Fruit fly (Drosophila melanogaster) whole organism, embryonic: Measurements from ENCODE around the gene Eato.

ENCODE experiments used
- ATbp ChIP-seq: fragments of 200-800 bp; sonication (Bioruptor generic); optimal IDR thresholded peaks from 2 replicates; lab custom pipeline; 2017; ENCODE audit warnings: missing biosample characterization, mild to moderate bottlenecking, missing genetic modification characterization, missing genetic modification reagents
- Atf-2 ChIP-seq: fragments of 200-800 bp; sonication (Bioruptor generic); optimal IDR thresholded peaks from 2 replicates; lab custom pipeline; 2016; ENCODE audit warnings: missing biosample characterization, missing genetic modification characterization
- BEAF-32 ChIP-seq: fragments of 200-800 bp; sonication (Bioruptor generic); optimal IDR thresholded peaks from 3 replicates; lab custom pipeline; 2017; ENCODE audit warnings: missing biosample characterization, missing genetic modification characterization, mild to moderate bottlenecking, moderate library complexity, missing genetic modification reagents
- Bdp1 ChIP-seq: fragments of 200-800 bp; sonication (Bioruptor generic); optimal IDR thresholded peaks from 3 replicates; lab custom pipeline; 2016; ENCODE audit warnings: missing biosample characterization, missing genetic modification characterization
- Blimp-1 ChIP-seq: fragments of 200-800 bp; sonication (Bioruptor generic); optimal IDR thresholded peaks from 3 replicates; lab custom pipeline; 2018; ENCODE audit warnings: missing biosample characterization, missing genetic modification characterization, mild to moderate bottlenecking, moderate library complexity, missing genetic modification reagents
- CG10274 ChIP-seq: fragments of 200-800 bp; sonication (Bioruptor generic); optimal IDR thresholded peaks from 3 replicates; lab custom pipeline; 2017; ENCODE audit warnings: missing biosample characterization, mild to moderate bottlenecking, missing genetic modification characterization
- CG12236 ChIP-seq: fragments of 200-800 bp; sonication (Bioruptor generic); optimal IDR thresholded peaks from 2 replicates; lab custom pipeline; 2016; ENCODE audit warnings: missing biosample characterization, missing genetic modification characterization
- CG12299 ChIP-seq: fragments of 200-800 bp; sonication (Bioruptor generic); optimal IDR thresholded peaks from 2 replicates; lab custom pipeline; 2018; ENCODE audit warnings: missing biosample characterization, mild to moderate bottlenecking, missing genetic modification characterization
- CG1233 ChIP-seq: fragments of 200-800 bp; sonication (Bioruptor generic); optimal IDR thresholded peaks from 4 replicates; lab custom pipeline; 2018; ENCODE audit warnings: missing biosample characterization, mild to moderate bottlenecking, missing genetic modification characterization
- CG12942 ChIP-seq: fragments of 200-800 bp; sonication (Bioruptor generic); optimal IDR thresholded peaks from 3 replicates; lab custom pipeline; 2016; ENCODE audit warnings: missing biosample characterization, missing genetic modification characterization
- CG13624 ChIP-seq: fragments of 200-800 bp; sonication (Bioruptor generic); optimal IDR thresholded peaks from 2 replicates; lab custom pipeline; 2016; ENCODE audit warnings: missing biosample characterization, missing genetic modification characterization
- CG15514 ChIP-seq: fragments of 200-800 bp; sonication (Bioruptor generic); optimal IDR thresholded peaks from 3 replicates; lab custom pipeline; 2017; ENCODE audit warnings: missing biosample characterization, missing genetic modification characterization, mild to moderate bottlenecking, moderate library complexity, missing genetic modification reagents
- CG15601 ChIP-seq: fragments of 200-800 bp; sonication (Bioruptor generic); optimal IDR thresholded peaks from 3 replicates; lab custom pipeline; 2019; ENCODE audit warnings: missing biosample characterization, mild to moderate bottlenecking, missing genetic modification characterization, moderate library complexity
- CG1603 ChIP-seq: fragments of 200-800 bp; sonication (Bioruptor generic); optimal IDR thresholded peaks from 2 replicates; lab custom pipeline; 2019; ENCODE audit warnings: missing biosample characterization, mild to moderate bottlenecking, missing genetic modification characterization, moderate library complexity
- CG17802 ChIP-seq: fragments of 200-800 bp; sonication (Bioruptor generic); optimal IDR thresholded peaks from 2 replicates; lab custom pipeline; 2018; ENCODE audit warnings: missing biosample characterization, mild to moderate bottlenecking, missing genetic modification characterization, moderate library complexity
- CG18599 ChIP-seq: fragments of 200-800 bp; sonication (Bioruptor generic); optimal IDR thresholded peaks from 3 replicates; lab custom pipeline; 2017; ENCODE audit warnings: missing biosample characterization, missing genetic modification characterization, mild to moderate bottlenecking, moderate library complexity, missing genetic modification reagents
- CG2199 ChIP-seq: fragments of 200-800 bp; sonication (Bioruptor generic); IDR thresholded peaks from 3 replicates; pipeline ENCODE4 v1.3.6; 2022; ENCODE audit warnings: missing biosample characterization, missing genetic modification characterization
- CG33213 ChIP-seq: fragments of 200-800 bp; sonication (Bioruptor generic); optimal IDR thresholded peaks from 3 replicates; lab custom pipeline; 2016; ENCODE audit warnings: missing biosample characterization, missing genetic modification characterization
- CG42726 ChIP-seq: fragments of 200-800 bp; sonication (Bioruptor generic); IDR thresholded peaks from 2 replicates; pipeline ENCODE4 v1.3.6; 2022; ENCODE audit warnings: missing biosample characterization, missing genetic modification characterization; ENCODE audit not compliant: partially characterized antibody
- CG6654 ChIP-seq: fragments of 200-800 bp; sonication (Bioruptor generic); optimal IDR thresholded peaks from 2 replicates; lab custom pipeline; 2017; ENCODE audit warnings: missing biosample characterization, mild to moderate bottlenecking, missing genetic modification characterization
- CHES-1-like ChIP-seq: fragments of 200-800 bp; sonication (Bioruptor generic); optimal IDR thresholded peaks from 2 replicates; lab custom pipeline; 2016; ENCODE audit warnings: missing biosample characterization, missing genetic modification characterization
- D ChIP-seq, 2 experiments: fragments of 200-800 bp in 1 of 2; fragments of >200 bp in 1 of 2; sonication (Bioruptor generic) in 1 of 2; optimal IDR thresholded peaks; 2 replicates in 1 of 2; 3 replicates in 1 of 2; lab custom pipeline; 2017; ENCODE audit warnings: mild to moderate bottlenecking in 1 of 2, missing biosample characterization in 1 of 2, missing genetic modification characterization in 1 of 2, missing genetic modification reagents in 1 of 2
- Dad ChIP-seq: fragments of 200-800 bp; sonication (Bioruptor generic); optimal IDR thresholded peaks from 3 replicates; lab custom pipeline; 2016; ENCODE audit warnings: missing biosample characterization, missing genetic modification characterization
- Dref ChIP-seq: fragments of 200-800 bp; sonication (Bioruptor generic); IDR thresholded peaks from 2 replicates; pipeline ENCODE4 v1.3.6; 2022; ENCODE audit warnings: missing biosample characterization, missing genetic modification characterization
- Jarid2 ChIP-seq: fragments of 200-800 bp; sonication (Bioruptor generic); optimal IDR thresholded peaks from 3 replicates; lab custom pipeline; 2017; ENCODE audit warnings: mild to moderate bottlenecking, missing biosample characterization, missing genetic modification reagents, missing genetic modification characterization
- Max ChIP-seq: fragments of 200-800 bp; sonication (Bioruptor generic); optimal IDR thresholded peaks from 2 replicates; lab custom pipeline; 2016; ENCODE audit warnings: missing biosample characterization, mild to moderate bottlenecking, missing genetic modification characterization
- Med ChIP-seq: fragments of 200-800 bp; sonication (Bioruptor generic); peaks from one replicate; lab custom pipeline; 2016; ENCODE audit warnings: missing biosample characterization, missing genetic modification characterization, mild to moderate bottlenecking, inconsistent platforms, moderate library complexity
- Myb ChIP-seq: fragments of 200-800 bp; sonication (Bioruptor generic); optimal IDR thresholded peaks from 2 replicates; lab custom pipeline; 2016; ENCODE audit warnings: missing biosample characterization, missing genetic modification characterization
- Oaz ChIP-seq: fragments of 200-800 bp; sonication (Bioruptor generic); IDR thresholded peaks from 2 replicates; pipeline ENCODE4 v1.3.6; 2022; ENCODE audit warnings: missing biosample characterization, missing genetic modification characterization
- al ChIP-seq: fragments of 200-800 bp; sonication (Bioruptor generic); IDR thresholded peaks from 2 replicates; pipeline ENCODE4 v1.3.6; 2022; ENCODE audit warnings: missing biosample characterization, missing genetic modification characterization
- chinmo ChIP-seq: fragments of 200-800 bp; sonication (Bioruptor generic); IDR thresholded peaks from 4 replicates; pipeline ENCODE4 v1.3.6; 2022; ENCODE audit warnings: missing biosample characterization, missing genetic modification characterization; ENCODE audit not compliant: partially characterized antibody
- dati ChIP-seq: fragments of 200-800 bp; sonication (Bioruptor generic); IDR thresholded peaks from 2 replicates; pipeline ENCODE4 v1.3.6; 2022; ENCODE audit warnings: missing biosample characterization, missing genetic modification characterization
- disco-r ChIP-seq: fragments of 200-800 bp; sonication (Bioruptor generic); optimal IDR thresholded peaks from 2 replicates; lab custom pipeline; 2016; ENCODE audit warnings: missing biosample characterization, missing genetic modification characterization
- fru ChIP-seq: fragments of >200 bp; optimal IDR thresholded peaks from 2 replicates; lab custom pipeline; 2017
- ftz-f1 ChIP-seq: fragments of 200-800 bp; sonication (Bioruptor generic); optimal IDR thresholded peaks from 2 replicates; lab custom pipeline; 2016; ENCODE audit warnings: missing biosample characterization, missing genetic modification characterization
- gsb ChIP-seq: fragments of 200-800 bp; sonication (Bioruptor generic); IDR thresholded peaks from 2 replicates; pipeline ENCODE4 v1.3.6; 2022; ENCODE audit warnings: missing biosample characterization, missing genetic modification characterization
- gsb-n ChIP-seq: fragments of 200-800 bp; sonication (Bioruptor generic); optimal IDR thresholded peaks from 3 replicates; lab custom pipeline; 2018; ENCODE audit warnings: missing biosample characterization, mild to moderate bottlenecking, missing genetic modification characterization
- hb ChIP-seq: fragments of 200-800 bp; sonication (Bioruptor generic); IDR thresholded peaks from 3 replicates; pipeline ENCODE4 v1.3.6; 2022; ENCODE audit warnings: missing biosample characterization, missing genetic modification characterization; ENCODE audit not compliant: partially characterized antibody
- jing ChIP-seq: fragments of 200-800 bp; sonication (Bioruptor generic); optimal IDR thresholded peaks from 2 replicates; lab custom pipeline; 2018; ENCODE audit warnings: missing biosample characterization, mild to moderate bottlenecking, missing genetic modification characterization
- nerfin-1 ChIP-seq: fragments of 200-800 bp; sonication (Bioruptor generic); optimal IDR thresholded peaks from 3 replicates; lab custom pipeline; 2019; ENCODE audit warnings: missing biosample characterization, mild to moderate bottlenecking, missing genetic modification characterization, moderate library complexity
- onecut ChIP-seq: fragments of 200-800 bp; sonication (Bioruptor generic); IDR thresholded peaks from 2 replicates; pipeline ENCODE4 v1.3.6; 2022; ENCODE audit warnings: missing biosample characterization, missing genetic modification characterization
- org-1 ChIP-seq: fragments of 200-800 bp; sonication (Bioruptor generic); optimal IDR thresholded peaks from 2 replicates; lab custom pipeline; 2017; ENCODE audit warnings: missing biosample characterization, missing genetic modification characterization
- rib ChIP-seq: fragments of 200-800 bp; sonication (Bioruptor generic); IDR thresholded peaks from 2 replicates; pipeline ENCODE4 v1.3.6; 2022; ENCODE audit warnings: missing biosample characterization, missing genetic modification characterization
- sqz ChIP-seq: fragments of 200-800 bp; sonication (Bioruptor generic); optimal IDR thresholded peaks from 3 replicates; lab custom pipeline; 2018; ENCODE audit warnings: missing biosample characterization, mild to moderate bottlenecking, missing genetic modification characterization
- sug ChIP-seq: fragments of 200-800 bp; optimal IDR thresholded peaks from 2 replicates; lab custom pipeline; 2019; ENCODE audit warnings: missing biosample characterization, mild to moderate bottlenecking, missing genetic modification characterization, moderate library complexity
- vvl ChIP-seq: fragments of 200-800 bp; sonication (Bioruptor generic); IDR thresholded peaks from 2 replicates; pipeline ENCODE4 v1.3.6; 2022; ENCODE audit warnings: missing biosample characterization, missing genetic modification characterization
- wdn ChIP-seq: fragments of 200-800 bp; sonication (Bioruptor generic); IDR thresholded peaks from 2 replicates; pipeline ENCODE4 v1.3.6; 2022; ENCODE audit warnings: missing biosample characterization, missing genetic modification characterization

Gene Eato

dm6 chr2L:13803805-13804560 lies 20.1 kb downstream of the Eato start (continued):
- TF ChIP-seq CG18599 (GFP tag; lab: Kevin White, UChicago) (peak; percentile 26), CG1233 (GFP tag; lab: Kevin White, UChicago) (no peak), Jarid2 (peak; percentile 25)
- TF ChIP-seq, all 482 proteins: peak for 13

- TF ChIP-seq ftz-f1 (GFP tag; lab: Kevin White, UChicago) (peak; percentile 14), CG2199 (GFP tag; lab: Robert Waterston, UW) (no peak), BEAF-32 (GFP tag; lab: Kevin White, UChicago) (no peak), disco-r (GFP tag; lab: Kevin White, UChicago) (no peak), Med (GFP tag; lab: Kevin White, UChicago) (peak; percentile 11), CG12299 (no peak), CHES-1-like (GFP tag; lab: Kevin White, UChicago) (no peak), CG6654 (no peak), vvl (GFP tag; lab: Robert Waterston, UW) (peak; percentile 65), dati (GFP tag; lab: Robert Waterston, UW) (0 out of 2 replicates have a peak, but pooled peaks have one; percentile 22), Dref (GFP tag; lab: Robert Waterston, UW) (no peak), D (optimal IDR thresholded peaks at IDR 0.05; lab: Kevin White, UChicago) (no peak), D (GFP tag; optimal IDR thresholded peaks at IDR 0.05; lab: Kevin White, UChicago) (no peak), nerfin-1 (tag; lab: Kevin White, UChicago) (no peak), hb (GFP tag; lab: Robert Waterston, UW) (no peak), fru (lab: Kevin White, UChicago) (no peak), org-1 (no peak), Max (GFP tag; lab: Kevin White, UChicago) (no peak), rib (GFP tag; lab: Robert Waterston, UW) (no peak), Blimp-1 (GFP tag; lab: Kevin White, UChicago) (no peak), CG42726 (GFP tag; lab: Robert Waterston, UW) (no peak), al (GFP tag; lab: Robert Waterston, UW) (no peak), gsb-n (no peak), gsb (GFP tag; lab: Robert Waterston, UW) (no peak), ATbp (GFP tag; lab: Kevin White, UChicago) (no peak), CG12236 (GFP tag; lab: Kevin White, UChicago) (no peak), sug (no peak), Bdp1 (GFP tag; lab: Kevin White, UChicago) (no peak), Dad (GFP tag; lab: Kevin White, UChicago) (no peak), Atf-2 (no peak), CG33213 (GFP tag; lab: Kevin White, UChicago) (no peak), CG15514 (GFP tag; lab: Kevin White, UChicago) (no peak), CG17802 (tag; lab: Kevin White, UChicago) (no peak), Oaz (no peak), CG12942 (no peak), wdn (GFP tag; lab: Robert Waterston, UW) (no peak), chinmo (GFP tag; lab: Robert Waterston, UW) (peak; percentile 71; the same call in 2 of the 4 replicates), jing (no peak), CG13624 (GFP tag; lab: Kevin White, UChicago) (no peak), CG10274 (GFP tag; lab: Kevin White, UChicago) (peak; percentile 89), Myb (GFP tag; lab: Kevin White, UChicago) (no peak), CG1603 (tag; lab: Kevin White, UChicago) (no peak), CG15601 (tag; lab: Kevin White, UChicago) (no peak), onecut (GFP tag; lab: Robert Waterston, UW) (peak; percentile 46; the same call in 1 of the 2 replicates), sqz (GFP tag; lab: Kevin White, UChicago) (peak; percentile 50)
Measured at dm6 chr2L:13804561-13805067, 20.7 kb downstream of the Eato start.
